Worm (Caenorhabditis elegans): ENCODE results near the gene F20D6.8.

DNA sequence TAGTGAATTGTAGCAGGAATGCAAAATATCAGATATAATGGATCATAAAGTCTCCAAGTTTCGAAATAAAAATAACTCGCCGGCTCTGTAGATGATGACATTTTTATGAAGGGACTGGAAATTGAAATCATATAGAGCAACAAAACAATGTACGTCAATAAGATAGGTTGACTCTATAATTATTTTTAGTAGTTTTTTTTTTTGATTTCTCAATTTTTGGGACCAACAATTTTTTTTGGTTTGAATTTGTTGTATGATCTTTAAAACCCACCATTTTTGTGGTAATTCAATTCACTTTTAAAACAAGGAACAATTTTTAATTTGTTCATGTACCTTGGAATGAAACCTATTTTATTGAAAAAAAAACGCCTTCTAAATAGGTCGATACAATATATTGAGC, 21.9 kb upstream of the F20D6.8 start, which contains the start of gene F20D6.12:
- TF ChIP-seq flt-1 (GFP tag; IDR thresholded peaks at IDR 0.05) (no peak), med-1 (GFP tag; optimal IDR thresholded peaks at IDR 0.05; ENCODE audit: insufficient read depth) (no peak), cog-1 (tag; optimal IDR thresholded peaks at IDR 0.05) (no peak), T22C8.4 (GFP tag; IDR thresholded peaks at IDR 0.05) (no peak), klf-2 (GFP tag; conservative IDR thresholded peaks at IDR 0.05) (no peak), ztf-23 (GFP tag; IDR thresholded peaks at IDR 0.05) (no peak)
